Worm (Caenorhabditis elegans): ENCODE results near the gene F55F10.1.

ce11 chrIV:4411311-4411947, 50.8 kb downstream of the F55F10.1 start:
- TF ChIP-seq nhr-237 (tag; optimal IDR thresholded peaks at IDR 0.05) (no peak), nhr-28 (tag; optimal IDR thresholded peaks at IDR 0.05) (no peak), R02D3.7 (tag; optimal IDR thresholded peaks at IDR 0.05) (no peak), ztf-11 (tag; optimal IDR thresholded peaks at IDR 0.05) (no peak), mxl-3 (GFP tag; optimal IDR thresholded peaks at IDR 0.05) (no peak)

All from whole organism, L4 larva.